Fruit fly (Drosophila melanogaster): ENCODE results near the gene DopEcR.

- no peak for TF ChIP-seq insv (optimal IDR thresholded peaks at IDR 0.05)
- TF ChIP-seq Myc (optimal IDR thresholded peaks at IDR 0.05), result no peak
- no peak for TF ChIP-seq psq (optimal IDR thresholded peaks at IDR 0.05)
- TF ChIP-seq h (optimal IDR thresholded peaks at IDR 0.05), result no peak
- TF ChIP-seq Sin3A (optimal IDR thresholded peaks at IDR 0.05), result no peak
- TF ChIP-seq ttk (optimal IDR thresholded peaks at IDR 0.05), result no peak
These were observed 37.4 kb upstream of the DopEcR start for dm6 chr3L:4417543-4417942.

Data from Kc167 (cell line).